Fruit fly (Drosophila melanogaster) whole organism, embryonic: ENCODE data around the gene CG32544.
A peak's percentile ranks its signal among the peaks of the same experiment; 100 is the strongest.

ENCODE experiments used
- Adf1 ChIP-seq: fragments of 200-800 bp; sonication (Bioruptor generic); IDR thresholded peaks from 2 replicates; pipeline ENCODE4 v1.3.6; 2022; ENCODE audit warnings: missing biosample characterization, missing genetic modification characterization
- Aef1 ChIP-seq: fragments of 200-800 bp; sonication (Bioruptor generic); IDR thresholded peaks from 3 replicates; pipeline ENCODE4 v1.3.6; 2022; ENCODE audit warnings: missing biosample characterization, missing genetic modification characterization
- B-H2 ChIP-seq: fragments of 200-800 bp; sonication (Bioruptor generic); optimal IDR thresholded peaks from 2 replicates; lab custom pipeline; 2018; ENCODE audit warnings: missing biosample characterization, mild to moderate bottlenecking, missing genetic modification characterization
- C15 ChIP-seq: fragments of 200-800 bp; sonication (Bioruptor generic); IDR thresholded peaks from 3 replicates; pipeline ENCODE4 v1.3.6; 2022; ENCODE audit warnings: missing biosample characterization, missing genetic modification characterization
- CG10267 ChIP-seq: fragments of 200-800 bp; sonication (Bioruptor generic); optimal IDR thresholded peaks from 2 replicates; lab custom pipeline; 2018; ENCODE audit warnings: missing biosample characterization, mild to moderate bottlenecking, missing genetic modification characterization, moderate library complexity
- CG10321 ChIP-seq: fragments of 200-800 bp; sonication (Bioruptor generic); IDR thresholded peaks from 2 replicates; pipeline ENCODE4 v1.3.6; 2022; ENCODE audit warnings: missing biosample characterization, missing genetic modification characterization
- CG10462 ChIP-seq: fragments of 200-800 bp; sonication (Bioruptor generic); optimal IDR thresholded peaks from 2 replicates; lab custom pipeline; 2016; ENCODE audit warnings: missing biosample characterization, missing genetic modification characterization
- CG11247 ChIP-seq: fragments of 200-800 bp; sonication (Bioruptor generic); IDR thresholded peaks from 2 replicates; pipeline ENCODE4 v1.3.6; 2022; ENCODE audit warnings: missing biosample characterization, missing genetic modification characterization
- CG11695 ChIP-seq: fragments of 200-800 bp; sonication (Bioruptor generic); IDR thresholded peaks from 3 replicates; pipeline ENCODE4 v1.3.6; 2022; ENCODE audit warnings: missing biosample characterization, missing genetic modification characterization
- CG12769 ChIP-seq: fragments of 200-800 bp; sonication (Bioruptor generic); optimal IDR thresholded peaks from 2 replicates; lab custom pipeline; 2019; ENCODE audit warnings: missing biosample characterization, mild to moderate bottlenecking, missing genetic modification characterization, moderate library complexity
- CG12942 ChIP-seq: fragments of 200-800 bp; sonication (Bioruptor generic); optimal IDR thresholded peaks from 3 replicates; lab custom pipeline; 2016; ENCODE audit warnings: missing biosample characterization, missing genetic modification characterization
- CG14667 ChIP-seq: fragments of 200-800 bp; sonication (Bioruptor generic); IDR thresholded peaks from 2 replicates; pipeline ENCODE4 v1.3.6; 2022; ENCODE audit warnings: missing biosample characterization, missing genetic modification characterization
- CG18011 ChIP-seq: fragments of 200-800 bp; sonication (Bioruptor generic); optimal IDR thresholded peaks from 2 replicates; lab custom pipeline; 2017; ENCODE audit warnings: missing biosample characterization, missing genetic modification characterization, mild to moderate bottlenecking, moderate library complexity, missing genotype
- CG2712 ChIP-seq: fragments of 200-800 bp; optimal IDR thresholded peaks from 3 replicates; lab custom pipeline; 2019; ENCODE audit warnings: missing biosample characterization, mild to moderate bottlenecking, missing genetic modification characterization, moderate library complexity
- CG2889 ChIP-seq: fragments of 200-800 bp; sonication (Bioruptor generic); IDR thresholded peaks from 3 replicates; pipeline ENCODE4 v1.3.6; 2022; ENCODE audit warnings: missing biosample characterization, missing genetic modification characterization
- CG31441 ChIP-seq: fragments of 200-800 bp; sonication (Bioruptor generic); IDR thresholded peaks from 2 replicates; pipeline ENCODE4 v1.3.6; 2022; ENCODE audit warnings: missing biosample characterization, missing genetic modification characterization
- CG43689 ChIP-seq: fragments of 200-800 bp; sonication (Bioruptor generic); IDR thresholded peaks from 2 replicates; pipeline ENCODE4 v1.3.6; 2022; ENCODE audit warnings: missing biosample characterization, missing genetic modification characterization
- CG4730 ChIP-seq: fragments of 200-800 bp; sonication (Bioruptor generic); IDR thresholded peaks from 2 replicates; pipeline ENCODE4 v1.3.6; 2022; ENCODE audit warnings: missing biosample characterization, missing genetic modification characterization
- CG6254 ChIP-seq: fragments of 200-800 bp; sonication (Bioruptor generic); optimal IDR thresholded peaks from 3 replicates; lab custom pipeline; 2017; ENCODE audit warnings: mild to moderate bottlenecking, missing biosample characterization, missing genetic modification reagents, missing genetic modification characterization
- CG7839 ChIP-seq: fragments of 200-800 bp; sonication (Bioruptor generic); optimal IDR thresholded peaks from 3 replicates; lab custom pipeline; 2018; ENCODE audit warnings: missing biosample characterization, mild to moderate bottlenecking, missing genetic modification characterization, moderate library complexity
- CG9215 ChIP-seq: fragments of 200-800 bp; sonication (Bioruptor generic); IDR thresholded peaks from 2 replicates; pipeline ENCODE4 v1.3.6; 2022; ENCODE audit warnings: missing biosample characterization, missing genetic modification characterization
- CHES-1-like ChIP-seq: fragments of 200-800 bp; sonication (Bioruptor generic); optimal IDR thresholded peaks from 2 replicates; lab custom pipeline; 2016; ENCODE audit warnings: missing biosample characterization, missing genetic modification characterization
- CoRest ChIP-seq: fragments of 200-800 bp; sonication (Bioruptor generic); optimal IDR thresholded peaks from 3 replicates; lab custom pipeline; 2018; ENCODE audit warnings: missing biosample characterization, mild to moderate bottlenecking, missing genetic modification characterization, moderate library complexity
- E2f2 ChIP-seq: fragments of 200-800 bp; sonication (Bioruptor generic); IDR thresholded peaks from 2 replicates; pipeline ENCODE4 v1.3.6; 2022; ENCODE audit warnings: missing biosample characterization, missing genetic modification characterization
- HLH4C ChIP-seq: fragments of 200-800 bp; sonication (Bioruptor generic); IDR thresholded peaks from 3 replicates; pipeline ENCODE4 v1.3.6; 2022; ENCODE audit warnings: missing biosample characterization, missing genetic modification characterization; ENCODE audit not compliant: partially characterized antibody
- Hey ChIP-seq: fragments of 200-800 bp; sonication (Bioruptor generic); optimal IDR thresholded peaks from 3 replicates; lab custom pipeline; 2018; ENCODE audit warnings: missing biosample characterization, mild to moderate bottlenecking, missing genetic modification characterization
- HmgD ChIP-seq: fragments of 200-800 bp; sonication (Bioruptor generic); optimal IDR thresholded peaks from 3 replicates; lab custom pipeline; 2016; ENCODE audit warnings: missing biosample characterization, missing genetic modification characterization
- Hr39 ChIP-seq: fragments of >200 bp; optimal IDR thresholded peaks from 2 replicates; lab custom pipeline; 2017
- Optix ChIP-seq: fragments of 200-800 bp; sonication (Bioruptor generic); IDR thresholded peaks from 3 replicates; pipeline ENCODE4 v1.3.6; 2022; ENCODE audit warnings: missing biosample characterization, missing genetic modification characterization
- Ravus ChIP-seq: fragments of 200-800 bp; sonication (Bioruptor generic); IDR thresholded peaks from 2 replicates; pipeline ENCODE4 v1.3.6; 2022; ENCODE audit warnings: missing biosample characterization, missing genetic modification characterization
- Six4 ChIP-seq: fragments of 200-800 bp; sonication (Bioruptor generic); optimal IDR thresholded peaks from 2 replicates; lab custom pipeline; 2016; ENCODE audit warnings: missing biosample characterization, missing genetic modification characterization
- Sry-β ChIP-seq: fragments of 200-800 bp; sonication (Bioruptor generic); optimal IDR thresholded peaks from 2 replicates; lab custom pipeline; 2018; ENCODE audit warnings: missing biosample characterization, mild to moderate bottlenecking, missing genetic modification characterization, moderate library complexity
- abd-A ChIP-seq: fragments of 200-800 bp; sonication (Bioruptor generic); optimal IDR thresholded peaks from 3 replicates; lab custom pipeline; 2019; ENCODE audit warnings: missing biosample characterization, mild to moderate bottlenecking, missing genetic modification characterization, moderate library complexity
- amos ChIP-seq: fragments of 200-800 bp; sonication (Bioruptor generic); IDR thresholded peaks from 2 replicates; pipeline ENCODE4 v1.3.6; 2022; ENCODE audit warnings: missing biosample characterization, missing genetic modification characterization; ENCODE audit not compliant: partially characterized antibody
- disco-r ChIP-seq: fragments of 200-800 bp; sonication (Bioruptor generic); optimal IDR thresholded peaks from 2 replicates; lab custom pipeline; 2016; ENCODE audit warnings: missing biosample characterization, missing genetic modification characterization
- gcm2 ChIP-seq: fragments of 200-800 bp; sonication (Bioruptor generic); optimal IDR thresholded peaks from 2 replicates; lab custom pipeline; 2016; ENCODE audit warnings: missing biosample characterization, missing genetic modification characterization
- ham ChIP-seq: fragments of 200-800 bp; sonication (Bioruptor generic); IDR thresholded peaks from 2 replicates; pipeline ENCODE4 v1.3.6; 2022; ENCODE audit warnings: missing biosample characterization, missing genetic modification characterization
- her ChIP-seq: fragments of 200-800 bp; sonication (Bioruptor generic); optimal IDR thresholded peaks from 2 replicates; lab custom pipeline; 2016; ENCODE audit warnings: missing biosample characterization, missing genetic modification characterization
- insv ChIP-seq, 2 experiments: fragments of 200-800 bp; sonication (Bioruptor generic); optimal IDR thresholded peaks; 3 replicates each; lab custom pipeline; 2016 to 2018; ENCODE audit warnings: missing biosample characterization in 2 of 2, missing genetic modification characterization in 2 of 2
- kni ChIP-seq: fragments of 200-800 bp; sonication (Bioruptor generic); optimal IDR thresholded peaks from 3 replicates; lab custom pipeline; 2017; ENCODE audit warnings: mild to moderate bottlenecking, missing biosample characterization, missing genetic modification reagents, missing genetic modification characterization
- p53 ChIP-seq: fragments of 200-800 bp; sonication (Bioruptor generic); optimal IDR thresholded peaks from 2 replicates; lab custom pipeline; 2016; ENCODE audit warnings: missing biosample characterization, missing genetic modification characterization
- phol ChIP-seq: fragments of 200-800 bp; sonication (Bioruptor generic); optimal IDR thresholded peaks from 3 replicates; lab custom pipeline; 2018; ENCODE audit warnings: missing biosample characterization, mild to moderate bottlenecking, missing genetic modification characterization, moderate library complexity
- repo ChIP-seq: fragments of 200-800 bp; sonication (Bioruptor generic); optimal IDR thresholded peaks from 2 replicates; lab custom pipeline; 2016; ENCODE audit warnings: missing biosample characterization, missing genetic modification characterization
- sc ChIP-seq, 3 experiments: fragments of >200 bp in 2 of 3; fragments of 200-800 bp in 1 of 3; sonication (Bioruptor generic) in 1 of 3; optimal IDR thresholded peaks; 2 replicates in 2 of 3; 3 replicates in 1 of 3; lab custom pipeline; 2017; ENCODE audit warnings: mild to moderate bottlenecking in 1 of 3, missing biosample characterization in 1 of 3, missing genetic modification characterization in 1 of 3, missing genetic modification reagents in 1 of 3
- schlank ChIP-seq: fragments of 200-800 bp; sonication (Bioruptor generic); optimal IDR thresholded peaks from 2 replicates; lab custom pipeline; 2018; ENCODE audit warnings: missing biosample characterization, mild to moderate bottlenecking, missing genetic modification characterization
- shn ChIP-seq: fragments of 200-800 bp; sonication (Bioruptor generic); optimal IDR thresholded peaks from 3 replicates; lab custom pipeline; 2016; ENCODE audit warnings: missing biosample characterization, missing genetic modification characterization
- sisA ChIP-seq: fragments of 200-800 bp; sonication (Bioruptor generic); IDR thresholded peaks from 2 replicates; pipeline ENCODE4 v1.3.6; 2022; ENCODE audit warnings: missing biosample characterization, missing genetic modification characterization
- usp ChIP-seq: fragments of >200 bp; optimal IDR thresholded peaks from 2 replicates; lab custom pipeline; 2017; ENCODE audit warnings: missing biosample characterization, missing genetic modification characterization
- wor ChIP-seq: fragments of 200-800 bp; sonication (Bioruptor generic); IDR thresholded peaks from 2 replicates; pipeline ENCODE4 v1.3.6; 2022; ENCODE audit warnings: missing biosample characterization, missing genetic modification characterization

CG32544 gene

dm6 chrX:18843229-18844033 lies 16.7 kb upstream of the CG32544 start, which contains the start of gene htk (continued):
- TF ChIP-seq CG6254 (GFP tag; lab: Kevin White, UChicago) (no peak), C15 (GFP tag; lab: Robert Waterston, UW) (no peak), CG2712 (tag; lab: Kevin White, UChicago) (peak; percentile 62), CG7839 (peak; percentile 70), gcm2 (no peak), Adf1 (GFP tag; lab: Robert Waterston, UW) (peak; percentile 41; the same call in 1 of the 2 replicates), Aef1 (GFP tag; lab: Robert Waterston, UW) (peak; percentile 72), CG43689 (GFP tag; lab: Robert Waterston, UW) (no peak), sisA (peak; percentile 71), disco-r (GFP tag; lab: Kevin White, UChicago) (peak; percentile 18), HmgD (peak; percentile 91), p53 (GFP tag; lab: Kevin White, UChicago) (peak; percentile 83), CG10267 (tag; lab: Kevin White, UChicago) (peak; percentile 74), sc (optimal IDR thresholded peaks at IDR 0.05; lab: Kevin White, UChicago) (no peak), sc (GFP tag; optimal IDR thresholded peaks at IDR 0.05; lab: Kevin White, UChicago) (peak; percentile 3), CG10462 (GFP tag; lab: Kevin White, UChicago) (peak; percentile 12), Sry-β (GFP tag; lab: Kevin White, UChicago) (no peak), insv (GFP tag; optimal IDR thresholded peaks at IDR 0.05; lab: Kevin White, UChicago) (peak in 1 of 2 experiments; percentile 71), shn (peak; percentile 77), repo (peak; percentile 36), CG4730 (GFP tag; lab: Robert Waterston, UW) (0 out of 2 replicates have a peak, but pooled peaks have one; percentile 25), B-H2 (peak; percentile 72), Optix (GFP tag; lab: Robert Waterston, UW) (peak; percentile 54; the same call in 2 of the 3 replicates), abd-A (tag; lab: Kevin White, UChicago) (no peak), Hey (tag; lab: Kevin White, UChicago) (no peak), usp (GFP tag; lab: Kevin White, UChicago) (no peak), E2f2 (GFP tag; lab: Robert Waterston, UW) (peak; percentile 60), CG12769 (tag; lab: Kevin White, UChicago) (peak; percentile 69), her (GFP tag; lab: Kevin White, UChicago) (peak; percentile 77), schlank (tag; lab: Kevin White, UChicago) (no peak), Ravus (GFP tag; lab: Robert Waterston, UW) (no peak), CG18011 (GFP tag; lab: Kevin White, UChicago) (peak; percentile 3), CoRest (tag; lab: Kevin White, UChicago) (peak; percentile 63), CG11695 (GFP tag; lab: Robert Waterston, UW) (peak; percentile 56; the same call in 1 of the 3 replicates), HLH4C (GFP tag; lab: Robert Waterston, UW) (peak; percentile 86), CG10321 (GFP tag; lab: Robert Waterston, UW) (no peak), CG11247 (peak; percentile 77), CG14667 (GFP tag; lab: Robert Waterston, UW) (peak; percentile 55), wor (GFP tag; lab: Robert Waterston, UW) (no peak), CG12942 (GFP tag; lab: Kevin White, UChicago) (peak; percentile 53), CG9215 (GFP tag; lab: Robert Waterston, UW) (peak; percentile 50; the same call in 1 of the 2 replicates), Hr39 (lab: Kevin White, UChicago) (no peak), phol (peak; percentile 55), Six4 (peak; percentile 41), CG2889 (GFP tag; lab: Robert Waterston, UW) (no peak), CHES-1-like (GFP tag; lab: Kevin White, UChicago) (peak; percentile 87), ham (GFP tag; lab: Robert Waterston, UW) (no peak), CG31441 (GFP tag; lab: Robert Waterston, UW) (peak; percentile 40; the same call in 1 of the 2 replicates), kni (no peak), amos (GFP tag; lab: Robert Waterston, UW) (peak; percentile 97)
